Fruit fly (Drosophila melanogaster) whole organism, prepupa: ENCODE measurements around the gene Pex12.

Experiments used
- Blimp-1 ChIP-seq: fragments of 200-800 bp; sonication (Bioruptor generic); optimal IDR thresholded peaks from 3 replicates; lab custom pipeline; 2017; ENCODE audit warnings: missing biosample characterization, missing genetic modification characterization, mild to moderate bottlenecking, moderate library complexity, missing genetic modification reagents
- CG10631 ChIP-seq: fragments of 200-800 bp; sonication (Bioruptor generic); optimal IDR thresholded peaks from 2 replicates; lab custom pipeline; 2016; ENCODE audit warnings: missing biosample characterization, missing genetic modification characterization
- CG10669 ChIP-seq: fragments of 200-800 bp; sonication (Bioruptor generic); optimal IDR thresholded peaks from 3 replicates; lab custom pipeline; 2018; ENCODE audit warnings: missing biosample characterization, mild to moderate bottlenecking, missing genetic modification characterization, moderate library complexity
- CG11294 ChIP-seq: fragments of 200-800 bp; sonication (Bioruptor generic); IDR thresholded peaks from 2 replicates; pipeline ENCODE4 v1.3.6; 2022; ENCODE audit warnings: missing biosample characterization, missing genetic modification characterization
- CG11762 ChIP-seq: fragments of 200-800 bp; sonication (Bioruptor generic); optimal IDR thresholded peaks from 3 replicates; lab custom pipeline; 2016; ENCODE audit warnings: missing biosample characterization, missing genetic modification characterization; ENCODE audit not compliant: insufficient read depth
- CG11902 ChIP-seq: fragments of 200-800 bp; sonication (Bioruptor generic); optimal IDR thresholded peaks from 3 replicates; lab custom pipeline; 2016; ENCODE audit warnings: missing biosample characterization, missing genetic modification characterization
- CG15336 ChIP-seq: fragments of 200-800 bp; sonication (Bioruptor generic); IDR thresholded peaks from 2 replicates; pipeline ENCODE4 v1.3.6; 2022; ENCODE audit warnings: missing biosample characterization, missing genetic modification characterization
- CG1621 ChIP-seq: fragments of 200-800 bp; sonication (Bioruptor generic); optimal IDR thresholded peaks from 3 replicates; lab custom pipeline; 2018; ENCODE audit warnings: missing biosample characterization, mild to moderate bottlenecking, missing genetic modification characterization
- CG16779 ChIP-seq: fragments of 200-800 bp; sonication (Bioruptor generic); optimal IDR thresholded peaks from 3 replicates; lab custom pipeline; 2017; ENCODE audit warnings: missing biosample characterization, mild to moderate bottlenecking, missing genetic modification characterization
- CG3032 ChIP-seq: fragments of 200-800 bp; optimal IDR thresholded peaks from 2 replicates; lab custom pipeline; 2019; ENCODE audit warnings: missing biosample characterization, mild to moderate bottlenecking, missing genetic modification characterization, moderate library complexity
- CG31627 ChIP-seq: fragments of 200-800 bp; sonication (Bioruptor generic); optimal IDR thresholded peaks from 3 replicates; lab custom pipeline; 2016; ENCODE audit warnings: missing biosample characterization, missing genetic modification characterization
- CG32006 ChIP-seq: fragments of 200-800 bp; sonication (Bioruptor generic); optimal IDR thresholded peaks from 3 replicates; lab custom pipeline; 2017; ENCODE audit warnings: missing biosample characterization, mild to moderate bottlenecking, missing genetic modification characterization
- CG34406 ChIP-seq: fragments of 200-800 bp; sonication (Bioruptor generic); optimal IDR thresholded peaks from 3 replicates; lab custom pipeline; 2016; ENCODE audit warnings: missing biosample characterization, missing genetic modification characterization
- CG3919 ChIP-seq: fragments of 200-800 bp; sonication (Bioruptor generic); optimal IDR thresholded peaks from 3 replicates; lab custom pipeline; 2016; ENCODE audit warnings: missing biosample characterization, missing genetic modification characterization
- CG4318 ChIP-seq: fragments of 200-800 bp; sonication (Bioruptor generic); optimal IDR thresholded peaks from 3 replicates; lab custom pipeline; 2017; ENCODE audit warnings: missing biosample characterization, mild to moderate bottlenecking, missing genetic modification characterization
- CG6163 ChIP-seq: fragments of 200-800 bp; sonication (Bioruptor generic); IDR thresholded peaks from 3 replicates; pipeline ENCODE4 v1.3.6; 2022; ENCODE audit warnings: missing biosample characterization, missing genetic modification characterization
- CG6276 ChIP-seq: fragments of 200-800 bp; sonication (Bioruptor generic); optimal IDR thresholded peaks from 2 replicates; lab custom pipeline; 2017; ENCODE audit warnings: missing biosample characterization, mild to moderate bottlenecking, missing genetic modification characterization
- CG8119 ChIP-seq: fragments of 200-800 bp; sonication (Bioruptor generic); IDR thresholded peaks from 3 replicates; pipeline ENCODE4 v1.3.6; 2022; ENCODE audit warnings: missing biosample characterization, missing genetic modification characterization
- CG8319 ChIP-seq: fragments of 200-800 bp; sonication (Bioruptor generic); optimal IDR thresholded peaks from 3 replicates; lab custom pipeline; 2016; ENCODE audit warnings: missing biosample characterization, missing genetic modification characterization
- CG8632 ChIP-seq: fragments of 200-800 bp; sonication (Bioruptor generic); optimal IDR thresholded peaks from 3 replicates; lab custom pipeline; 2016; ENCODE audit warnings: missing biosample characterization, missing genetic modification characterization
- CG9139 ChIP-seq: fragments of 200-800 bp; sonication (Bioruptor generic); optimal IDR thresholded peaks from 3 replicates; lab custom pipeline; 2017; ENCODE audit warnings: missing biosample characterization, mild to moderate bottlenecking, missing genetic modification characterization
- Eip78C ChIP-seq: fragments of 200-800 bp; sonication (Bioruptor generic); peaks from one replicate; lab custom pipeline; 2016; ENCODE audit warnings: missing biosample characterization, missing genetic modification characterization
- Ets21C ChIP-seq: fragments of 200-800 bp; sonication (Bioruptor generic); optimal IDR thresholded peaks from 3 replicates; lab custom pipeline; 2016; ENCODE audit warnings: missing biosample characterization, missing genetic modification characterization
- Gug ChIP-seq: fragments of 200-800 bp; sonication (Bioruptor generic); IDR thresholded peaks from 2 replicates; pipeline ENCODE4 v1.3.6; 2022; ENCODE audit warnings: missing biosample characterization, missing genetic modification characterization
- Hr38 ChIP-seq: sonication (Bioruptor generic); optimal IDR thresholded peaks from 2 replicates; lab custom pipeline; 2016; ENCODE audit warnings: missing biosample characterization, missing genetic modification characterization
- Hr39 ChIP-seq: fragments of 200-800 bp; sonication (Bioruptor generic); optimal IDR thresholded peaks from 2 replicates; lab custom pipeline; 2016; ENCODE audit warnings: missing biosample characterization, missing genetic modification characterization
- Hr4 ChIP-seq: fragments of 200-800 bp; sonication (Bioruptor generic); optimal IDR thresholded peaks from 3 replicates; lab custom pipeline; 2016; ENCODE audit warnings: missing biosample characterization, missing genetic modification characterization
- Met ChIP-seq: fragments of 200-800 bp; sonication (Bioruptor generic); optimal IDR thresholded peaks from 3 replicates; lab custom pipeline; 2016; ENCODE audit warnings: missing biosample characterization, missing genetic modification characterization
- OdsH ChIP-seq: fragments of 200-800 bp; sonication (Bioruptor generic); optimal IDR thresholded peaks from 3 replicates; lab custom pipeline; 2016; ENCODE audit warnings: missing biosample characterization, missing genetic modification characterization
- Smox ChIP-seq: fragments of 200-800 bp; sonication (Bioruptor generic); optimal IDR thresholded peaks from 3 replicates; lab custom pipeline; 2016; ENCODE audit warnings: missing biosample characterization, missing genetic modification characterization
- Sox14 ChIP-seq: fragments of 200-800 bp; sonication (Bioruptor generic); optimal IDR thresholded peaks from 3 replicates; lab custom pipeline; 2016; ENCODE audit warnings: missing biosample characterization, missing genetic modification characterization
- Sox15 ChIP-seq: fragments of 200-800 bp; sonication (Bioruptor generic); optimal IDR thresholded peaks from 3 replicates; lab custom pipeline; 2016; ENCODE audit warnings: missing biosample characterization, missing genetic modification characterization
- acj6 ChIP-seq: fragments of 200-800 bp; sonication (Bioruptor generic); optimal IDR thresholded peaks from 3 replicates; lab custom pipeline; 2016; ENCODE audit warnings: missing biosample characterization, missing genetic modification characterization
- cyc ChIP-seq: fragments of 200-800 bp; sonication (Bioruptor generic); optimal IDR thresholded peaks from 3 replicates; lab custom pipeline; 2016; ENCODE audit warnings: missing biosample characterization, missing genetic modification characterization
- dsx ChIP-seq: fragments of 200-800 bp; optimal IDR thresholded peaks from 3 replicates; lab custom pipeline; 2019; ENCODE audit warnings: missing biosample characterization, mild to moderate bottlenecking, missing genetic modification characterization, moderate library complexity; ENCODE audit not compliant: poor library complexity, severe bottlenecking
- eg ChIP-seq: fragments of 200-800 bp; sonication (Bioruptor generic); IDR thresholded peaks from 3 replicates; pipeline ENCODE4 v1.3.6; 2022; ENCODE audit warnings: missing biosample characterization, missing genetic modification characterization
- esn ChIP-seq: fragments of 200-800 bp; sonication (Bioruptor generic); optimal IDR thresholded peaks from 2 replicates; lab custom pipeline; 2016; ENCODE audit warnings: missing biosample characterization, mild to moderate bottlenecking, missing genetic modification characterization, moderate library complexity
- fd59A ChIP-seq: fragments of 200-800 bp; sonication (Bioruptor generic); optimal IDR thresholded peaks from 2 replicates; lab custom pipeline; 2017; ENCODE audit warnings: missing biosample characterization, mild to moderate bottlenecking, missing genetic modification characterization, missing genetic modification reagents
- fd85E ChIP-seq: fragments of 200-800 bp; sonication (Bioruptor generic); optimal IDR thresholded peaks from 3 replicates; lab custom pipeline; 2016; ENCODE audit warnings: missing biosample characterization, missing genetic modification characterization
- lz ChIP-seq: fragments of 200-800 bp; sonication (Bioruptor generic); optimal IDR thresholded peaks from 3 replicates; lab custom pipeline; 2016; ENCODE audit warnings: missing biosample characterization, missing genetic modification characterization
- net ChIP-seq: fragments of 200-800 bp; sonication (Bioruptor generic); optimal IDR thresholded peaks from 3 replicates; lab custom pipeline; 2016; ENCODE audit warnings: missing biosample characterization, missing genetic modification characterization
- pdm3 ChIP-seq: fragments of 200-800 bp; sonication (Bioruptor generic); optimal IDR thresholded peaks from 3 replicates; lab custom pipeline; 2016; ENCODE audit warnings: missing biosample characterization, missing genetic modification characterization
- salr ChIP-seq, 2 experiments: fragments of 200-800 bp; sonication (Bioruptor generic); optimal IDR thresholded peaks; 3 replicates each; lab custom pipeline; 2016 to 2018; ENCODE audit warnings: missing biosample characterization in 2 of 2, missing genetic modification characterization in 2 of 2, mild to moderate bottlenecking in 1 of 2
- spab ChIP-seq: fragments of 200-800 bp; sonication (Bioruptor generic); optimal IDR thresholded peaks from 2 replicates; lab custom pipeline; 2017; ENCODE audit warnings: missing biosample characterization, mild to moderate bottlenecking, missing genetic modification characterization, missing genetic modification reagents
- ss ChIP-seq, 2 experiments: fragments of 200-800 bp; sonication (Bioruptor generic); optimal IDR thresholded peaks; 2 replicates in 1 of 2; 3 replicates in 1 of 2; lab custom pipeline; 2017 to 2018; ENCODE audit warnings: mild to moderate bottlenecking in 2 of 2, missing biosample characterization in 2 of 2, missing genetic modification characterization in 2 of 2, moderate library complexity in 1 of 2
- svp ChIP-seq: fragments of 200-800 bp; sonication (Bioruptor generic); peaks from one replicate; lab custom pipeline; 2016; ENCODE audit warnings: missing biosample characterization, missing genetic modification characterization
- topi ChIP-seq: fragments of 200-800 bp; sonication (Bioruptor generic); optimal IDR thresholded peaks from 3 replicates; lab custom pipeline; 2016; ENCODE audit warnings: missing biosample characterization, missing genetic modification characterization
- vri ChIP-seq: fragments of 200-800 bp; sonication (Bioruptor generic); optimal IDR thresholded peaks from 3 replicates; lab custom pipeline; 2016; ENCODE audit warnings: missing biosample characterization, mild to moderate bottlenecking, missing genetic modification characterization

The Pex12 gene

dm6 chr2L:817850-818249, 2.1 kb downstream of the Pex12 start, which contains the start of gene CG15880:
Gene CG15880, minus strand, starts transcription at chr2L:817950.
- no peak for TF ChIP-seq CG3032 (tag; lab: Kevin White, UChicago)
- no peak for TF ChIP-seq eg
- no peak for TF ChIP-seq Sox15 (GFP tag; lab: Kevin White, UChicago)
- TF ChIP-seq CG11762 = no peak
- TF ChIP-seq CG16779 (tag; lab: Kevin White, UChicago) = no peak
- TF ChIP-seq CG3919 (GFP tag; lab: Kevin White, UChicago) = no peak
- no peak for TF ChIP-seq esn (GFP tag; lab: Kevin White, UChicago)

- peak; percentile 57 for TF ChIP-seq CG10669 (GFP tag; lab: Kevin White, UChicago)
- no peak for TF ChIP-seq CG10631
- no peak for TF ChIP-seq CG32006
- TF ChIP-seq CG34406 (GFP tag; lab: Kevin White, UChicago) = peak; percentile 38
- TF ChIP-seq Smox = no peak
- peak; percentile 43; the same call in 1 of the 2 replicates for TF ChIP-seq CG15336
- no peak for TF ChIP-seq CG4318 (GFP tag; lab: Kevin White, UChicago)
- TF ChIP-seq CG31627 (GFP tag; lab: Kevin White, UChicago) = peak; percentile 71
- TF ChIP-seq Eip78C = peak; percentile 90
- TF ChIP-seq CG3919 (GFP tag; lab: Kevin White, UChicago) = peak; percentile 44
- TF ChIP-seq fd85E = no peak
- peak; percentile 51 for TF ChIP-seq fd59A (GFP tag; lab: Kevin White, UChicago)
- TF ChIP-seq lz (GFP tag; lab: Kevin White, UChicago) = peak; percentile 76
- no peak for TF ChIP-seq dsx (GFP tag; lab: Kevin White, UChicago)
- TF ChIP-seq CG11902 (GFP tag; lab: Kevin White, UChicago) = peak; percentile 43
- peak; percentile 46; the same call in 2 of the 3 replicates for TF ChIP-seq CG8119 (GFP tag; lab: Robert Waterston, UW)
- TF ChIP-seq CG16779 (tag; lab: Kevin White, UChicago) = no peak
- no peak for TF ChIP-seq Met (GFP tag; lab: Kevin White, UChicago)
- peak; percentile 50 for TF ChIP-seq Gug
- TF ChIP-seq CG8632 (GFP tag; lab: Kevin White, UChicago) = peak; percentile 41
- TF ChIP-seq CG6276 = no peak
- peak; percentile 57 for TF ChIP-seq Sox15 (GFP tag; lab: Kevin White, UChicago)
- no peak for TF ChIP-seq Hr4 (GFP tag; lab: Kevin White, UChicago)
- TF ChIP-seq OdsH (GFP tag; lab: Kevin White, UChicago) = no peak
- TF ChIP-seq eg = peak; percentile 71
- TF ChIP-seq CG8319 = no peak
- no peak; the same call in 1 of the 2 replicates for TF ChIP-seq CG11294 (GFP tag; lab: Robert Waterston, UW)
- TF ChIP-seq Hr39 (GFP tag; lab: Kevin White, UChicago) = peak; percentile 64
- TF ChIP-seq vri (GFP tag; lab: Kevin White, UChicago) = no peak
- peak; percentile 45 for TF ChIP-seq CG11762
- peak; percentile 71 for TF ChIP-seq acj6 (GFP tag; lab: Kevin White, UChicago)
- TF ChIP-seq CG9139 = no peak
- peak in 1 of 2 experiments; percentile 48 for TF ChIP-seq ss (GFP tag; optimal IDR thresholded peaks at IDR 0.05; lab: Kevin White, UChicago)
- peak; percentile 3 for TF ChIP-seq Blimp-1 (GFP tag; lab: Kevin White, UChicago)
- no peak for TF ChIP-seq net (GFP tag; lab: Kevin White, UChicago)
- peak; percentile 69 for TF ChIP-seq CG6163 (GFP tag; lab: Robert Waterston, UW)
- TF ChIP-seq Ets21C (GFP tag; lab: Kevin White, UChicago) = peak; percentile 70
- peak; percentile 86 for TF ChIP-seq svp (GFP tag; lab: Kevin White, UChicago)
- TF ChIP-seq CG1621 (tag; lab: Kevin White, UChicago) = no peak
- no peak for TF ChIP-seq Hr38 (GFP tag; lab: Kevin White, UChicago)
- TF ChIP-seq spab (GFP tag; lab: Kevin White, UChicago) = peak; percentile 12
- TF ChIP-seq Sox14 = peak; percentile 64
- no peak for TF ChIP-seq pdm3
- TF ChIP-seq salr (GFP tag; optimal IDR thresholded peaks at IDR 0.05; lab: Kevin White, UChicago) = peak in 1 of 2 experiments; percentile 14
- peak; percentile 64 for TF ChIP-seq cyc (GFP tag; lab: Kevin White, UChicago)
- no peak for TF ChIP-seq topi (GFP tag; lab: Kevin White, UChicago)
These were observed 3.7 kb downstream of the Pex12 start, which contains the start of the genes PGAP2 and Clp for dm6 chr2L:819315-820032. Gene PGAP2, minus strand, starts transcription at chr2L:819508. Gene Clp, plus strand, starts transcription at chr2L:819964.
